Fruit fly (Drosophila melanogaster) whole organism, embryonic: ENCODE results near the gene Ptx1.

Experiments
- Asciz ChIP-seq: fragments of 200-800 bp; sonication (Bioruptor generic); optimal IDR thresholded peaks from 2 replicates; lab custom pipeline; 2017; ENCODE audit warnings: missing biosample characterization, mild to moderate bottlenecking, missing genetic modification characterization, missing genetic modification reagents
- Atf6 ChIP-seq: fragments of 200-800 bp; sonication (Bioruptor generic); IDR thresholded peaks from 2 replicates; pipeline ENCODE4 v1.3.6; 2022; ENCODE audit warnings: missing biosample characterization, missing genetic modification characterization
- B-H2 ChIP-seq: fragments of 200-800 bp; sonication (Bioruptor generic); optimal IDR thresholded peaks from 2 replicates; lab custom pipeline; 2018; ENCODE audit warnings: missing biosample characterization, mild to moderate bottlenecking, missing genetic modification characterization
- Bteb2 ChIP-seq: fragments of 200-800 bp; sonication (Bioruptor generic); optimal IDR thresholded peaks from 2 replicates; lab custom pipeline; 2016; ENCODE audit warnings: missing biosample characterization, missing genetic modification characterization
- CG10147 ChIP-seq: fragments of 200-800 bp; sonication (Bioruptor generic); optimal IDR thresholded peaks from 2 replicates; lab custom pipeline; 2019; ENCODE audit warnings: missing biosample characterization, mild to moderate bottlenecking, missing genetic modification characterization, moderate library complexity
- CG10209 ChIP-seq: fragments of 200-800 bp; sonication (Bioruptor generic); optimal IDR thresholded peaks from 3 replicates; lab custom pipeline; 2017; ENCODE audit warnings: missing biosample characterization, mild to moderate bottlenecking, missing genetic modification characterization, missing genetic modification reagents
- CG10321 ChIP-seq: fragments of 200-800 bp; sonication (Bioruptor generic); IDR thresholded peaks from 2 replicates; pipeline ENCODE4 v1.3.6; 2022; ENCODE audit warnings: missing biosample characterization, missing genetic modification characterization
- CG11560 ChIP-seq: fragments of 200-800 bp; sonication (Bioruptor generic); IDR thresholded peaks from 3 replicates; pipeline ENCODE4 v1.3.6; 2022; ENCODE audit warnings: missing biosample characterization, missing genetic modification characterization
- CG12071 ChIP-seq: fragments of 200-800 bp; sonication (Bioruptor generic); optimal IDR thresholded peaks from 3 replicates; lab custom pipeline; 2018; ENCODE audit warnings: missing biosample characterization, mild to moderate bottlenecking, missing genetic modification characterization
- CG1233 ChIP-seq: fragments of 200-800 bp; sonication (Bioruptor generic); optimal IDR thresholded peaks from 4 replicates; lab custom pipeline; 2018; ENCODE audit warnings: missing biosample characterization, mild to moderate bottlenecking, missing genetic modification characterization
- CG14441 ChIP-seq: fragments of 200-800 bp; sonication (Bioruptor generic); IDR thresholded peaks from 2 replicates; pipeline ENCODE4 v1.3.6; 2022; ENCODE audit warnings: missing biosample characterization, missing genetic modification characterization
- CG1647 ChIP-seq: fragments of 200-800 bp; sonication (Bioruptor generic); optimal IDR thresholded peaks from 3 replicates; lab custom pipeline; 2016; ENCODE audit warnings: missing biosample characterization, missing genetic modification characterization
- CG18262 ChIP-seq: fragments of 200-800 bp; optimal IDR thresholded peaks from 3 replicates; lab custom pipeline; 2019; ENCODE audit warnings: missing biosample characterization, mild to moderate bottlenecking, missing genetic modification characterization, moderate library complexity
- CG1832 ChIP-seq: fragments of 200-800 bp; sonication (Bioruptor generic); optimal IDR thresholded peaks from 2 replicates; lab custom pipeline; 2017; ENCODE audit warnings: missing biosample characterization, mild to moderate bottlenecking, missing genetic modification characterization, inconsistent platforms
- CG2199 ChIP-seq: fragments of 200-800 bp; sonication (Bioruptor generic); IDR thresholded peaks from 3 replicates; pipeline ENCODE4 v1.3.6; 2022; ENCODE audit warnings: missing biosample characterization, missing genetic modification characterization
- CG32532 ChIP-seq: fragments of 200-800 bp; sonication (Bioruptor generic); IDR thresholded peaks from 2 replicates; pipeline ENCODE4 v1.3.6; 2022; ENCODE audit warnings: missing biosample characterization, missing genetic modification characterization
- CG33213 ChIP-seq: fragments of 200-800 bp; sonication (Bioruptor generic); optimal IDR thresholded peaks from 3 replicates; lab custom pipeline; 2016; ENCODE audit warnings: missing biosample characterization, missing genetic modification characterization
- CG34376 ChIP-seq: fragments of 200-800 bp; sonication (Bioruptor generic); optimal IDR thresholded peaks from 2 replicates; lab custom pipeline; 2018; ENCODE audit warnings: missing biosample characterization, mild to moderate bottlenecking, missing genetic modification characterization
- CG6175 ChIP-seq: fragments of 200-800 bp; sonication (Bioruptor generic); IDR thresholded peaks from 3 replicates; pipeline ENCODE4 v1.3.6; 2022; ENCODE audit warnings: missing biosample characterization, missing genetic modification characterization
- CG7357 ChIP-seq: fragments of 200-800 bp; sonication (Bioruptor generic); IDR thresholded peaks from 3 replicates; pipeline ENCODE4 v1.3.6; 2022; ENCODE audit warnings: missing biosample characterization, missing genetic modification characterization
- CG8089 ChIP-seq: fragments of 200-800 bp; sonication (Bioruptor generic); optimal IDR thresholded peaks from 3 replicates; lab custom pipeline; 2016; ENCODE audit warnings: missing biosample characterization, missing genetic modification characterization
- CG8765 ChIP-seq: fragments of 200-800 bp; sonication (Bioruptor generic); IDR thresholded peaks from 2 replicates; pipeline ENCODE4 v1.3.6; 2022; ENCODE audit warnings: missing biosample characterization, missing genetic modification characterization
- CG8944 ChIP-seq: fragments of 200-800 bp; sonication (Bioruptor generic); optimal IDR thresholded peaks from 3 replicates; lab custom pipeline; 2016; ENCODE audit warnings: missing biosample characterization, missing genetic modification characterization
- CTCF ChIP-seq: fragments of 200-800 bp; sonication (Bioruptor generic); optimal IDR thresholded peaks from 2 replicates; lab custom pipeline; 2017; ENCODE audit warnings: missing biosample characterization, mild to moderate bottlenecking, missing genetic modification characterization, moderate library complexity
- Camta ChIP-seq: fragments of 200-800 bp; sonication (Bioruptor generic); optimal IDR thresholded peaks from 2 replicates; lab custom pipeline; 2016; ENCODE audit warnings: missing biosample characterization, missing genetic modification characterization
- Drgx ChIP-seq: fragments of 200-800 bp; sonication (Bioruptor generic); IDR thresholded peaks from 2 replicates; pipeline ENCODE4 v1.3.6; 2022; ENCODE audit warnings: missing biosample characterization, missing genetic modification characterization
- Ets65A ChIP-seq: fragments of 200-800 bp; sonication (Bioruptor generic); peaks from one replicate; lab custom pipeline; 2016; ENCODE audit warnings: missing biosample characterization, missing genetic modification characterization
- H15 ChIP-seq: fragments of 200-800 bp; sonication (Bioruptor generic); IDR thresholded peaks from 3 replicates; pipeline ENCODE4 v1.3.6; 2022; ENCODE audit warnings: missing biosample characterization, missing genetic modification characterization
- Nf-YC ChIP-seq: fragments of 200-800 bp; optimal IDR thresholded peaks from 3 replicates; lab custom pipeline; 2019; ENCODE audit warnings: missing biosample characterization, mild to moderate bottlenecking, missing genetic modification characterization, moderate library complexity
- NfI ChIP-seq: fragments of 200-800 bp; sonication (Bioruptor generic); optimal IDR thresholded peaks from 3 replicates; lab custom pipeline; 2018; ENCODE audit warnings: missing biosample characterization, mild to moderate bottlenecking, missing genetic modification characterization, moderate library complexity
- PHDP ChIP-seq: fragments of 200-800 bp; sonication (Bioruptor generic); optimal IDR thresholded peaks from 3 replicates; lab custom pipeline; 2018; ENCODE audit warnings: missing biosample characterization, mild to moderate bottlenecking, missing genetic modification characterization, moderate library complexity
- Ptx1 ChIP-seq: fragments of 200-800 bp; sonication (Bioruptor generic); IDR thresholded peaks from 2 replicates; pipeline ENCODE4 v1.3.6; 2022; ENCODE audit warnings: missing biosample characterization, missing genetic modification characterization
- Sin3A ChIP-seq: fragments of >200 bp; optimal IDR thresholded peaks from 2 replicates; lab custom pipeline; 2018
- br ChIP-seq: fragments of >200 bp; optimal IDR thresholded peaks from 2 replicates; lab custom pipeline; 2017
- cad ChIP-seq: fragments of >200 bp; optimal IDR thresholded peaks from 2 replicates; lab custom pipeline; 2017; ENCODE audit warnings: missing biosample characterization, missing genetic modification characterization
- cg ChIP-seq: fragments of 200-800 bp; sonication (Bioruptor generic); optimal IDR thresholded peaks from 3 replicates; lab custom pipeline; 2019; ENCODE audit warnings: missing biosample characterization, mild to moderate bottlenecking, missing genetic modification characterization, moderate library complexity
- disco-r ChIP-seq: fragments of 200-800 bp; sonication (Bioruptor generic); optimal IDR thresholded peaks from 2 replicates; lab custom pipeline; 2016; ENCODE audit warnings: missing biosample characterization, missing genetic modification characterization
- dmrt11E ChIP-seq: fragments of 200-800 bp; sonication (Bioruptor generic); optimal IDR thresholded peaks from 3 replicates; lab custom pipeline; 2018; ENCODE audit warnings: missing biosample characterization, mild to moderate bottlenecking, missing genetic modification characterization, moderate library complexity
- fd3F ChIP-seq: fragments of 200-800 bp; sonication (Bioruptor generic); optimal IDR thresholded peaks from 2 replicates; lab custom pipeline; 2018; ENCODE audit warnings: missing biosample characterization, mild to moderate bottlenecking, missing genetic modification characterization, moderate library complexity
- fu2 ChIP-seq: fragments of 200-800 bp; sonication (Bioruptor generic); optimal IDR thresholded peaks from 2 replicates; lab custom pipeline; 2016; ENCODE audit warnings: missing biosample characterization, missing genetic modification characterization
- gce ChIP-seq: fragments of 200-800 bp; sonication (Bioruptor generic); IDR thresholded peaks from 3 replicates; pipeline ENCODE4 v1.3.6; 2022; ENCODE audit warnings: missing biosample characterization, missing genetic modification characterization
- hbn ChIP-seq: fragments of 200-800 bp; sonication (Bioruptor generic); IDR thresholded peaks from 2 replicates; pipeline ENCODE4 v1.3.6; 2022; ENCODE audit warnings: missing biosample characterization, missing genetic modification characterization; ENCODE audit not compliant: partially characterized antibody
- mld ChIP-seq: fragments of 200-800 bp; sonication (Bioruptor generic); IDR thresholded peaks from 3 replicates; pipeline ENCODE4 v1.3.6; 2022; ENCODE audit warnings: missing biosample characterization, missing genetic modification characterization; ENCODE audit not compliant: partially characterized antibody
- otp ChIP-seq: fragments of 200-800 bp; sonication (Bioruptor generic); IDR thresholded peaks from 3 replicates; pipeline ENCODE4, ENCODE4 v1.3.6; 2022; ENCODE audit warnings: missing biosample characterization, missing genetic modification characterization
- peb ChIP-seq: fragments of 200-800 bp; sonication (Bioruptor generic); IDR thresholded peaks from 2 replicates; pipeline ENCODE4 v1.3.6; 2022; ENCODE audit warnings: missing biosample characterization, missing genetic modification characterization
- pnt ChIP-seq: fragments of 200-800 bp; sonication (Bioruptor generic); optimal IDR thresholded peaks from 3 replicates; lab custom pipeline; 2016; ENCODE audit warnings: missing biosample characterization, missing genetic modification characterization
- repo ChIP-seq: fragments of 200-800 bp; sonication (Bioruptor generic); optimal IDR thresholded peaks from 2 replicates; lab custom pipeline; 2016; ENCODE audit warnings: missing biosample characterization, missing genetic modification characterization
- salm ChIP-seq: fragments of 200-800 bp; sonication (Bioruptor generic); optimal IDR thresholded peaks from 2 replicates; lab custom pipeline; 2018; ENCODE audit warnings: missing biosample characterization, mild to moderate bottlenecking, missing genetic modification characterization
- sd ChIP-seq: fragments of 200-800 bp; sonication (Bioruptor generic); optimal IDR thresholded peaks from 3 replicates; lab custom pipeline; 2018; ENCODE audit warnings: missing biosample characterization, mild to moderate bottlenecking, missing genetic modification characterization, moderate library complexity
- sob ChIP-seq: fragments of 200-800 bp; sonication (Bioruptor generic); IDR thresholded peaks from 2 replicates; pipeline ENCODE4 v1.3.6; 2022; ENCODE audit warnings: missing biosample characterization, missing genetic modification characterization
- stc ChIP-seq: fragments of 200-800 bp; sonication (Bioruptor generic); IDR thresholded peaks from 2 replicates; pipeline ENCODE4 v1.3.6; 2022; ENCODE audit warnings: missing biosample characterization, missing genetic modification characterization
- unc-4 ChIP-seq: fragments of 200-800 bp; sonication (Bioruptor generic); IDR thresholded peaks from 2 replicates; pipeline ENCODE4 v1.3.6; 2022; ENCODE audit warnings: missing biosample characterization, missing genetic modification characterization; ENCODE audit not compliant: partially characterized antibody
- usp ChIP-seq: fragments of >200 bp; optimal IDR thresholded peaks from 2 replicates; lab custom pipeline; 2017; ENCODE audit warnings: missing biosample characterization, missing genetic modification characterization
- vvl ChIP-seq: fragments of 200-800 bp; sonication (Bioruptor generic); IDR thresholded peaks from 2 replicates; pipeline ENCODE4 v1.3.6; 2022; ENCODE audit warnings: missing biosample characterization, missing genetic modification characterization
- z ChIP-seq: fragments of 200-800 bp; sonication (Bioruptor generic); IDR thresholded peaks from 3 replicates; pipeline ENCODE4 v1.3.6; 2022; ENCODE audit warnings: missing biosample characterization, missing genetic modification characterization

The Ptx1 gene

dm6 chr3R:30940234-30940633, 27.7 kb downstream of the Ptx1 start:
- TF ChIP-seq Bteb2 (GFP tag; lab: Kevin White, UChicago), result no peak
- no peak for TF ChIP-seq hbn (GFP tag; lab: Robert Waterston, UW)
- no peak for TF ChIP-seq Atf6 (GFP tag; lab: Robert Waterston, UW)
- TF ChIP-seq cg (GFP tag; lab: Kevin White, UChicago), result no peak
- no peak for TF ChIP-seq NfI (GFP tag; lab: Kevin White, UChicago)
- TF ChIP-seq peb (GFP tag; lab: Robert Waterston, UW), result no peak
- no peak for TF ChIP-seq CG1233
- no peak for TF ChIP-seq fd3F (GFP tag; lab: Kevin White, UChicago)
- TF ChIP-seq CG8765, result no peak
- no peak for TF ChIP-seq CG11560 (tag; lab: Robert Waterston, UW)
- no peak for TF ChIP-seq H15
- TF ChIP-seq B-H2 (GFP tag; lab: Kevin White, UChicago), result no peak
- TF ChIP-seq sob (GFP tag; lab: Robert Waterston, UW), result no peak
- TF ChIP-seq CG33213 (GFP tag; lab: Kevin White, UChicago), result no peak
- no peak for TF ChIP-seq unc-4 (GFP tag; lab: Robert Waterston, UW)
- TF ChIP-seq otp (GFP tag; lab: Robert Waterston, UW), result no peak
- no peak for TF ChIP-seq disco-r (GFP tag; lab: Kevin White, UChicago)
- TF ChIP-seq CG12071 (GFP tag; lab: Kevin White, UChicago), result no peak
- no peak for TF ChIP-seq pnt
- no peak for TF ChIP-seq CG18262
- TF ChIP-seq Drgx, result no peak
- no peak for TF ChIP-seq CG8944 (GFP tag; lab: Kevin White, UChicago)
- no peak for TF ChIP-seq Camta
- no peak for TF ChIP-seq br
- peak; percentile 59 for TF ChIP-seq CG1832
- no peak for TF ChIP-seq z (GFP tag; lab: Robert Waterston, UW)
- TF ChIP-seq CG8089, result no peak
- TF ChIP-seq CTCF (GFP tag; lab: Kevin White, UChicago), result no peak
- no peak for TF ChIP-seq CG7357 (GFP tag; lab: Robert Waterston, UW)
- no peak for TF ChIP-seq gce
- TF ChIP-seq mld, result no peak
- peak; percentile 22 for TF ChIP-seq Ets65A (GFP tag; lab: Kevin White, UChicago)
- TF ChIP-seq CG1647 (GFP tag; lab: Kevin White, UChicago), result no peak
- no peak for TF ChIP-seq Sin3A
- TF ChIP-seq CG6175, result no peak
- peak; percentile 59 for TF ChIP-seq sd (tag; lab: Kevin White, UChicago)
- TF ChIP-seq CG14441 (GFP tag; lab: Robert Waterston, UW), result no peak
- peak; percentile 63 for TF ChIP-seq Nf-YC (tag; lab: Kevin White, UChicago)
- no peak for TF ChIP-seq CG10147 (GFP tag; lab: Kevin White, UChicago)
- TF ChIP-seq repo (GFP tag; lab: Kevin White, UChicago), result no peak
- TF ChIP-seq CG10321 (GFP tag; lab: Robert Waterston, UW), result peak; percentile 62; the same call in 1 of the 2 replicates
- peak; percentile 46; the same call in 1 of the 2 replicates for TF ChIP-seq Ptx1 (GFP tag; lab: Robert Waterston, UW)
- TF ChIP-seq CG2199 (GFP tag; lab: Robert Waterston, UW), result no peak
- no peak for TF ChIP-seq CG32532
- no peak for TF ChIP-seq stc (GFP tag; lab: Robert Waterston, UW)
- TF ChIP-seq Asciz (GFP tag; lab: Kevin White, UChicago), result no peak
- no peak for TF ChIP-seq fu2 (GFP tag; lab: Kevin White, UChicago)
- no peak for TF ChIP-seq usp (GFP tag; lab: Kevin White, UChicago)
- TF ChIP-seq vvl, result no peak
- no peak for TF ChIP-seq cad (GFP tag; lab: Kevin White, UChicago)
- no peak for TF ChIP-seq PHDP
- TF ChIP-seq CG34376 (GFP tag; lab: Kevin White, UChicago), result no peak
- TF ChIP-seq CG10209 (GFP tag; lab: Kevin White, UChicago), result no peak
- no peak for TF ChIP-seq dmrt11E (tag; lab: Kevin White, UChicago)
- TF ChIP-seq salm (tag; lab: Kevin White, UChicago), result no peak
